Fruit fly (Drosophila melanogaster) whole organism: Measurements from ENCODE around the gene CG15152.

Source experiments
- CG8478 ChIP-seq: fragments of >200 bp; optimal IDR thresholded peaks from 2 replicates; lab custom pipeline; 2018; ENCODE audit warnings: inconsistent platforms
- Dll ChIP-seq: fragments of >200 bp; optimal IDR thresholded peaks from 2 replicates; lab custom pipeline; 2017
- EcR ChIP-seq, 2 experiments: fragments of >200 bp; optimal IDR thresholded peaks; 2 replicates each; lab custom pipeline; 2017; ENCODE audit warnings: missing biosample characterization in 2 of 2, missing genetic modification characterization in 2 of 2, missing genetic modification reagents in 2 of 2
- pan ChIP-seq: fragments of >200 bp; optimal IDR thresholded peaks from 2 replicates; lab custom pipeline; 2017
- psq ChIP-seq: fragments of >200 bp; optimal IDR thresholded peaks from 2 replicates; lab custom pipeline; 2017
- usp ChIP-seq: fragments of >200 bp; optimal IDR thresholded peaks from 2 replicates; lab custom pipeline; 2017; ENCODE audit warnings: missing biosample characterization, missing genetic modification characterization, mixed read lengths

Gene CG15152

dm6 chr2L:18145253-18145652, 30.9 kb downstream of the CG15152 start:
- TF ChIP-seq usp (GFP tag; lab: Kevin White, UChicago) (no peak), psq (no peak), CG8478 (no peak), pan (no peak), Dll (lab: Kevin White, UChicago) (no peak), EcR (GFP tag; optimal IDR thresholded peaks at IDR 0.05; lab: Kevin White, UChicago) (no peak)

- TF ChIP-seq CG8478 (no peak), pan (no peak), EcR (GFP tag; optimal IDR thresholded peaks at IDR 0.05; lab: Kevin White, UChicago) (no peak), usp (GFP tag; lab: Kevin White, UChicago) (no peak), psq (no peak), Dll (lab: Kevin White, UChicago) (no peak)
These were observed 31.5 kb downstream of the CG15152 start for dm6 chr2L:18145826-18146225.

- no peak for TF ChIP-seq usp (GFP tag; lab: Kevin White, UChicago)
- TF ChIP-seq psq, result no peak
- TF ChIP-seq Dll (lab: Kevin White, UChicago), result no peak
- TF ChIP-seq EcR (GFP tag; optimal IDR thresholded peaks at IDR 0.05; lab: Kevin White, UChicago), result no peak
- TF ChIP-seq CG8478, result no peak
- no peak for TF ChIP-seq pan
These were observed 32.3 kb downstream of the CG15152 start for dm6 chr2L:18146618-18147099.

- no peak for TF ChIP-seq CG8478
- TF ChIP-seq Dll (lab: Kevin White, UChicago), result no peak
- TF ChIP-seq psq, result no peak
- TF ChIP-seq EcR (GFP tag; optimal IDR thresholded peaks at IDR 0.05; lab: Kevin White, UChicago), result no peak
- TF ChIP-seq usp (GFP tag; lab: Kevin White, UChicago), result no peak
- no peak for TF ChIP-seq pan
These were observed 33.2 kb downstream of the CG15152 start for dm6 chr2L:18147511-18148072.

dm6 chr2L:18148552-18149219, 34.3 kb downstream of the CG15152 start:
- TF ChIP-seq pan (no peak), Dll (lab: Kevin White, UChicago) (no peak), CG8478 (no peak), psq (no peak), usp (GFP tag; lab: Kevin White, UChicago) (no peak), EcR (GFP tag; optimal IDR thresholded peaks at IDR 0.05; lab: Kevin White, UChicago) (no peak)

- TF ChIP-seq pan, result no peak
- no peak for TF ChIP-seq psq
- TF ChIP-seq CG8478, result no peak
These were observed 35.6 kb downstream of the CG15152 start for dm6 chr2L:18149903-18150302.

- TF ChIP-seq usp (GFP tag; lab: Kevin White, UChicago), result no peak
- TF ChIP-seq Dll (lab: Kevin White, UChicago), result no peak
- no peak for TF ChIP-seq psq
- no peak for TF ChIP-seq pan
- TF ChIP-seq EcR (GFP tag; optimal IDR thresholded peaks at IDR 0.05; lab: Kevin White, UChicago), result no peak
These were observed 36.2 kb downstream of the CG15152 start for dm6 chr2L:18150393-18151133.

- TF ChIP-seq Dll (lab: Kevin White, UChicago) (no peak), CG8478 (peak; percentile 65)
These were observed 36.9 kb downstream of the CG15152 start for dm6 chr2L:18151134-18151825.

dm6 chr2L:18151826-18152138, 37.4 kb downstream of the CG15152 start:
- TF ChIP-seq Dll (lab: Kevin White, UChicago) (no peak), EcR (GFP tag; optimal IDR thresholded peaks at IDR 0.05; lab: Kevin White, UChicago) (no peak), usp (GFP tag; lab: Kevin White, UChicago) (no peak), CG8478 (no peak), psq (no peak), pan (no peak)

dm6 chr2L:18152172-18152639, 37.9 kb downstream of the CG15152 start, which contains the start of gene Socs36E:
Gene Socs36E (minus strand): TSS chr2L:18152417.
- no peak for TF ChIP-seq EcR (GFP tag; optimal IDR thresholded peaks at IDR 0.05; lab: Kevin White, UChicago)
- TF ChIP-seq usp (GFP tag; lab: Kevin White, UChicago), result no peak
- TF ChIP-seq psq, result no peak
- TF ChIP-seq CG8478, result no peak
- no peak for TF ChIP-seq pan
- TF ChIP-seq Dll (lab: Kevin White, UChicago), result no peak

dm6 chr2L:18153068-18153467, 38.7 kb downstream of the CG15152 start, which contains the start of gene CG17681:
Gene CG17681 (plus strand): TSS chr2L:18153123.
- TF ChIP-seq usp (GFP tag; lab: Kevin White, UChicago) (no peak), Dll (lab: Kevin White, UChicago) (no peak), psq (no peak), pan (no peak), EcR (GFP tag; optimal IDR thresholded peaks at IDR 0.05; lab: Kevin White, UChicago) (no peak), CG8478 (no peak)

- TF ChIP-seq CG8478 (no peak), EcR (GFP tag; optimal IDR thresholded peaks at IDR 0.05; lab: Kevin White, UChicago) (no peak), Dll (lab: Kevin White, UChicago) (no peak), usp (GFP tag; lab: Kevin White, UChicago) (no peak), psq (no peak), pan (no peak)
These were observed 40.2 kb downstream of the CG15152 start, which contains the start of gene CG15155 for dm6 chr2L:18154551-18154950. Gene CG15155 (plus strand): TSS chr2L:18154851.
